Worm (Caenorhabditis elegans) whole organism, L4 larva: ENCODE measurements around the gene kxd-1.

ENCODE experiments used
- D1046.2 ChIP-seq: fragments of 200-800 bp; sonication (Bioruptor generic); IDR thresholded peaks from 2 replicates; pipeline ENCODE4 v1.3.6; 2022; ENCODE audit warnings: missing genetic modification characterization, missing compliant biosample characterization
- T20F7.1 ChIP-seq: fragments of 200-800 bp; sonication (Bioruptor generic); optimal IDR thresholded peaks from 2 replicates; lab custom pipeline; 2018; ENCODE audit warnings: mild to moderate bottlenecking, missing genetic modification characterization, missing compliant biosample characterization
- aha-1 ChIP-seq: fragments of 150-350 bp; peaks from one replicate; lab custom pipeline; 2014; ENCODE audit warnings: missing biosample characterization, missing genetic modification characterization
- ceh-20 ChIP-seq: fragments of 200-800 bp; sonication (Bioruptor generic); IDR thresholded peaks from 2 replicates; pipeline ENCODE4 v1.3.6; 2022; ENCODE audit warnings: missing genetic modification reagents, missing genetic modification characterization, missing compliant biosample characterization
- ctbp-1 ChIP-seq: fragments of 200-800 bp; sonication (Bioruptor generic); IDR thresholded peaks from 2 replicates; pipeline ENCODE4 v1.3.6; 2022; ENCODE audit warnings: missing genetic modification reagents, missing genetic modification characterization, missing compliant biosample characterization
- daf-16 ChIP-seq, 3 experiments: sonication (generic microtip); optimal IDR thresholded peaks; 2 replicates each; lab custom pipeline; 2016 to 2017; ENCODE audit warnings: missing genetic modification characterization in 3 of 3, missing genetic modification reagents in 3 of 3, mild to moderate bottlenecking in 2 of 3, missing compliant biosample characterization in 2 of 3, missing biosample characterization in 1 of 3, moderate library complexity in 1 of 3
- dmd-6 ChIP-seq: fragments of 200-800 bp; sonication (Bioruptor generic); IDR thresholded peaks from 2 replicates; pipeline ENCODE4 v1.3.6; 2022; ENCODE audit warnings: missing genetic modification reagents, missing genetic modification characterization, missing compliant biosample characterization
- dpl-1 ChIP-seq: fragments of 150-350 bp; optimal IDR thresholded peaks from 2 replicates; lab custom pipeline; 2014; ENCODE audit warnings: missing biosample characterization, missing genetic modification reagents, missing genetic modification characterization
- duxl-1 ChIP-seq: sonication (generic microtip); optimal IDR thresholded peaks from 2 replicates; lab custom pipeline; 2016; ENCODE audit warnings: mild to moderate bottlenecking, missing genetic modification characterization, moderate library complexity, missing compliant biosample characterization; ENCODE audit not compliant: poor library complexity
- dve-1 ChIP-seq: sonication (generic microtip); optimal IDR thresholded peaks from 2 replicates; lab custom pipeline; 2017; ENCODE audit warnings: antibody characterized with exemption, mild to moderate bottlenecking, missing genetic modification characterization, missing compliant biosample characterization; ENCODE audit not compliant: insufficient read depth
- fkh-10 ChIP-seq: fragments of 150-350 bp; optimal IDR thresholded peaks from 2 replicates; lab custom pipeline; 2014; ENCODE audit warnings: missing biosample characterization, missing genetic modification reagents, missing genetic modification characterization
- gei-8 ChIP-seq: fragments of 200-800 bp; sonication (Bioruptor generic); optimal IDR thresholded peaks from 2 replicates; lab custom pipeline; 2018; ENCODE audit warnings: mild to moderate bottlenecking, missing genetic modification characterization, missing compliant biosample characterization
- hif-1 ChIP-seq, 2 experiments: sonication (generic microtip); optimal IDR thresholded peaks; 2 replicates each; lab custom pipeline; 2016 to 2017; ENCODE audit warnings: missing compliant biosample characterization in 2 of 2, missing genetic modification characterization in 2 of 2, missing genetic modification reagents in 2 of 2, missing genotype in 2 of 2, mild to moderate bottlenecking in 1 of 2
- hlh-11 ChIP-seq: fragments of 200-800 bp; sonication (Bioruptor generic); optimal IDR thresholded peaks from 2 replicates; lab custom pipeline; 2018; ENCODE audit warnings: mild to moderate bottlenecking, missing genetic modification characterization, missing compliant biosample characterization
- lin-1 ChIP-seq: fragments of 200-800 bp; sonication (Bioruptor generic); IDR thresholded peaks from 2 replicates; pipeline ENCODE4 v1.3.6; 2022; ENCODE audit warnings: missing genetic modification reagents, missing genetic modification characterization, missing compliant biosample characterization
- lin-13 ChIP-seq: fragments of 150-350 bp; optimal IDR thresholded peaks from 2 replicates; lab custom pipeline; 2014; ENCODE audit warnings: missing biosample characterization, missing genetic modification reagents, missing genetic modification characterization
- lin-38 ChIP-seq: fragments of 200-800 bp; sonication (Bioruptor generic); IDR thresholded peaks from 2 replicates; pipeline ENCODE4 v1.3.6; 2022; ENCODE audit warnings: missing genetic modification reagents, missing genetic modification characterization, missing compliant biosample characterization
- lir-3 ChIP-seq: sonication (generic microtip); optimal IDR thresholded peaks from 2 replicates; lab custom pipeline; 2016; ENCODE audit warnings: mild to moderate bottlenecking, missing genetic modification characterization, missing compliant biosample characterization
- mdt-29 ChIP-seq: fragments of 200-800 bp; sonication (Bioruptor generic); IDR thresholded peaks from 2 replicates; pipeline ENCODE4 v1.3.6; 2022; ENCODE audit warnings: missing genetic modification reagents, missing genetic modification characterization, missing compliant biosample characterization
- nhr-28 ChIP-seq: fragments of 150-350 bp; optimal IDR thresholded peaks from 2 replicates; lab custom pipeline; 2014; ENCODE audit warnings: missing biosample characterization, missing genetic modification characterization
- nhr-42 ChIP-seq: fragments of 200-800 bp; sonication (Bioruptor generic); IDR thresholded peaks from 2 replicates; pipeline ENCODE4 v1.3.6; 2022; ENCODE audit warnings: missing genetic modification characterization, missing compliant biosample characterization
- nhr-6 ChIP-seq: fragments of 150-350 bp; optimal IDR thresholded peaks from 2 replicates; lab custom pipeline; 2014; ENCODE audit warnings: missing biosample characterization, missing genetic modification characterization
- nhr-77 ChIP-seq: fragments of 150-350 bp; optimal IDR thresholded peaks from 2 replicates; lab custom pipeline; 2014; ENCODE audit warnings: missing biosample characterization, missing genetic modification characterization
- pqm-1 ChIP-seq: sonication (generic microtip); optimal IDR thresholded peaks from 2 replicates; lab custom pipeline; 2017; ENCODE audit warnings: missing biosample characterization, missing genetic modification characterization
- set-16 ChIP-seq: fragments of 200-800 bp; sonication (Bioruptor generic); IDR thresholded peaks from 2 replicates; pipeline ENCODE4 v1.3.6; 2022; ENCODE audit warnings: missing genetic modification reagents, missing genetic modification characterization, missing compliant biosample characterization
- skn-1 ChIP-seq: fragments of 150-350 bp; optimal IDR thresholded peaks from 2 replicates; lab custom pipeline; 2014; ENCODE audit warnings: missing biosample characterization, missing genetic modification characterization
- snpc-4 ChIP-seq: fragments of 150-350 bp; optimal IDR thresholded peaks from 2 replicates; lab custom pipeline; 2014; ENCODE audit warnings: missing biosample characterization, missing genetic modification characterization
- spr-3 ChIP-seq: fragments of 200-800 bp; sonication (Bioruptor generic); optimal IDR thresholded peaks from 2 replicates; lab custom pipeline; 2018; ENCODE audit warnings: mild to moderate bottlenecking, missing genetic modification characterization, missing compliant biosample characterization
- unc-130 ChIP-seq: sonication (generic microtip); optimal IDR thresholded peaks from 2 replicates; lab custom pipeline; 2016; ENCODE audit warnings: missing genetic modification reagents, missing genetic modification characterization, missing compliant biosample characterization
- unc-62 ChIP-seq, 3 experiments: fragments of 150-350 bp in 1 of 3; sonication (generic microtip); optimal IDR thresholded peaks in 2 of 3; peaks in 1 of 3; 1 replicate in 1 of 3; 2 replicates in 2 of 3; lab custom pipeline; 2014 to 2017; ENCODE audit warnings: missing biosample characterization in 3 of 3, missing genetic modification characterization in 3 of 3, missing genetic modification reagents in 3 of 3, missing genotype in 1 of 3
- zag-1 ChIP-seq: fragments of 150-350 bp; optimal IDR thresholded peaks from 2 replicates; lab custom pipeline; 2014; ENCODE audit warnings: missing biosample characterization, missing genetic modification characterization
- zip-11 ChIP-seq: fragments of 200-800 bp; sonication (Bioruptor generic); IDR thresholded peaks from 2 replicates; pipeline ENCODE4 v1.3.6; 2022; ENCODE audit warnings: missing genetic modification characterization, missing compliant biosample characterization
- ztf-7 ChIP-seq: fragments of 150-350 bp; optimal IDR thresholded peaks from 2 replicates; lab custom pipeline; 2014; ENCODE audit warnings: missing biosample characterization, missing genetic modification characterization

kxd-1 gene

ce11 chrV:7184549-7184948 is 36.7 kb upstream of the kxd-1 start, which contains the start of gene pitr-5 (continued):
- TF ChIP-seq ztf-7 (no peak), hif-1 (tag; optimal IDR thresholded peaks at IDR 0.05; lab: Kevin White, UChicago) (no peak)

- TF ChIP-seq dve-1 (tag; lab: Kevin White, UChicago) (peak; percentile 25), daf-16 (GFP tag; optimal IDR thresholded peaks at IDR 0.05; lab: Kevin White, UChicago) (no peak), daf-16 (tag; optimal IDR thresholded peaks at IDR 0.05; lab: Kevin White, UChicago) (peak; percentile 37), dmd-6 (GFP tag; lab: Robert Waterston, UW) (peak; percentile 69), lin-1 (GFP tag; lab: Robert Waterston, UW) (peak; percentile 75; the same call in 1 of the 2 replicates), nhr-28 (peak; percentile 75), hlh-11 (tag; lab: Kevin White, UChicago) (peak; percentile 52), nhr-77 (tag; lab: Kevin White, UChicago) (peak; percentile 49), mdt-29 (GFP tag; lab: Robert Waterston, UW) (no peak), set-16 (GFP tag; lab: Robert Waterston, UW) (no peak), pqm-1 (tag; lab: Kevin White, UChicago) (peak; percentile 69)
These were observed 34.7 kb upstream of the kxd-1 start for ce11 chrV:7186599-7186998.

ce11 chrV:7187295-7187694 is 34.0 kb upstream of the kxd-1 start:
- TF ChIP-seq dve-1 (tag; lab: Kevin White, UChicago) (no peak), duxl-1 (no peak), nhr-77 (tag; lab: Kevin White, UChicago) (no peak), daf-16 (GFP tag; optimal IDR thresholded peaks at IDR 0.05; lab: Kevin White, UChicago) (peak in 1 of 2 experiments; percentile 4), daf-16 (tag; optimal IDR thresholded peaks at IDR 0.05; lab: Kevin White, UChicago) (peak; percentile 32), nhr-42 (no peak), gei-8 (no peak), dmd-6 (GFP tag; lab: Robert Waterston, UW) (peak; percentile 60), ctbp-1 (GFP tag; lab: Robert Waterston, UW) (no peak), T20F7.1 (GFP tag; lab: Kevin White, UChicago) (no peak), fkh-10 (GFP tag; lab: Kevin White, UChicago) (no peak)

ce11 chrV:7193562-7193961 is 27.7 kb upstream of the kxd-1 start, which contains the start of gene F09G2.8:
Gene F09G2.8, minus strand, starts transcription at chrV:7193662.
- TF ChIP-seq zip-11 (GFP tag; lab: Robert Waterston, UW) (no peak), nhr-42 (no peak), lin-38 (no peak), lir-3 (no peak), nhr-6 (tag; lab: Kevin White, UChicago) (no peak), nhr-28 (no peak), D1046.2 (no peak), skn-1 (tag; lab: Kevin White, UChicago) (no peak), ceh-20 (GFP tag; lab: Robert Waterston, UW) (no peak), unc-62 (GFP tag; optimal IDR thresholded peaks at IDR 0.05 in 1 of 2; lab: Kevin White, UChicago) (no peak), unc-62 (tag; optimal IDR thresholded peaks at IDR 0.05; lab: Kevin White, UChicago) (no peak), zag-1 (tag; lab: Kevin White, UChicago) (no peak)

ce11 chrV:7194818-7195217 is 26.5 kb upstream of the kxd-1 start:
- peak; percentile 64 for TF ChIP-seq set-16 (GFP tag; lab: Robert Waterston, UW)
- no peak for TF ChIP-seq unc-130 (GFP tag; lab: Kevin White, UChicago)

- no peak for TF ChIP-seq zag-1 (tag; lab: Kevin White, UChicago)
- TF ChIP-seq ztf-7: no peak
- TF ChIP-seq snpc-4 (tag; lab: Kevin White, UChicago): no peak
- TF ChIP-seq aha-1 (tag; lab: Kevin White, UChicago): no peak
- TF ChIP-seq dpl-1 (GFP tag; lab: Kevin White, UChicago): no peak
- TF ChIP-seq lin-1 (GFP tag; lab: Robert Waterston, UW): no peak
- no peak for TF ChIP-seq lin-13
- no peak for TF ChIP-seq unc-62 (GFP tag; optimal IDR thresholded peaks at IDR 0.05 in 1 of 2; lab: Kevin White, UChicago)
- no peak for TF ChIP-seq unc-62 (tag; optimal IDR thresholded peaks at IDR 0.05; lab: Kevin White, UChicago)
- no peak for TF ChIP-seq spr-3
- no peak for TF ChIP-seq nhr-6 (tag; lab: Kevin White, UChicago)
These were observed 25.2 kb upstream of the kxd-1 start, which contains the start of gene attf-2 for ce11 chrV:7196037-7196436. Gene attf-2, minus strand, starts transcription at chrV:7196137.
